Worm (Caenorhabditis elegans) whole organism, L4/young adult: ENCODE measurements around the gene srj-8.

Experiments used
- W03F9.2 ChIP-seq: fragments of 150-350 bp; optimal IDR thresholded peaks from 2 replicates; lab custom pipeline; 2014; ENCODE audit warnings: missing biosample characterization, missing genetic modification characterization
- dao-5 ChIP-seq: sonication (generic microtip); optimal IDR thresholded peaks from 2 replicates; lab custom pipeline; 2016; ENCODE audit warnings: missing genotype, missing genetic modification characterization, moderate library complexity, missing compliant biosample characterization

ce11 chrV:3244703-3245102 is 2.9 kb upstream of the srj-8 start, which contains the start of gene srj-7:
- no peak for TF ChIP-seq dao-5 (tag; lab: Kevin White, UChicago)
- no peak for TF ChIP-seq W03F9.2 (tag; lab: Kevin White, UChicago)
